Fruit fly (Drosophila melanogaster): Measurements from ENCODE around the gene CG10588.

Gene CG10588

dm6 chr3L:20952121-20952487 is 4.6 kb upstream of the CG10588 start:
- no peak for TF ChIP-seq dl (GFP tag; optimal IDR thresholded peaks at IDR 0.05; ENCODE audit: insufficient read depth in 1 of 2, partially characterized antibody in 2 of 2)
- TF ChIP-seq dmrt93B (GFP tag; optimal IDR thresholded peaks at IDR 0.05), result no peak
- peak; percentile 35 for TF ChIP-seq rgr (GFP tag; optimal IDR thresholded peaks at IDR 0.05)
- TF ChIP-seq CG32264 (GFP tag; optimal IDR thresholded peaks at IDR 0.05), result no peak
- peak; percentile 6 for TF ChIP-seq Hnf4 (GFP tag; optimal IDR thresholded peaks at IDR 0.05)
- TF ChIP-seq pan (optimal IDR thresholded peaks at IDR 0.05), result no peak
- TF ChIP-seq Vsx2 (GFP tag; optimal IDR thresholded peaks at IDR 0.05; ENCODE audit: partially characterized antibody), result no peak
- TF ChIP-seq brk (GFP tag; optimal IDR thresholded peaks at IDR 0.05), result peak; percentile 21
- TF ChIP-seq OdsH (GFP tag; optimal IDR thresholded peaks at IDR 0.05), result peak; percentile 52
- TF ChIP-seq lola (GFP tag; optimal IDR thresholded peaks at IDR 0.05), result no peak
- no peak for TF ChIP-seq Hr78 (GFP tag; optimal IDR thresholded peaks at IDR 0.05)
- no peak for TF ChIP-seq sv (GFP tag; optimal IDR thresholded peaks at IDR 0.05)
- TF ChIP-seq Sp1 (GFP tag; optimal IDR thresholded peaks at IDR 0.05), result peak; percentile 59
- peak in 1 of 2 experiments; percentile 9 for TF ChIP-seq foxo (GFP tag; optimal IDR thresholded peaks at IDR 0.05)
- TF ChIP-seq psq (GFP tag; optimal IDR thresholded peaks at IDR 0.05), result peak; percentile 14
- TF ChIP-seq HLH106 (tag; optimal IDR thresholded peaks at IDR 0.05), result peak; percentile 63
- no peak for TF ChIP-seq usp (GFP tag; optimal IDR thresholded peaks at IDR 0.05)
- peak; percentile 5 for TF ChIP-seq fru (GFP tag; optimal IDR thresholded peaks at IDR 0.05)
- peak; percentile 65 for TF ChIP-seq h (GFP tag; optimal IDR thresholded peaks at IDR 0.05)
- TF ChIP-seq jim (GFP tag; optimal IDR thresholded peaks at IDR 0.05), result no peak
- TF ChIP-seq CG9705 (GFP tag; optimal IDR thresholded peaks at IDR 0.05), result peak; percentile 6
- TF ChIP-seq br (GFP tag; optimal IDR thresholded peaks at IDR 0.05), result peak; percentile 19
- no peak for TF ChIP-seq GATAd (GFP tag; optimal IDR thresholded peaks at IDR 0.05)
- no peak for TF ChIP-seq Jra (GFP tag; optimal IDR thresholded peaks at IDR 0.05)
- TF ChIP-seq woc (GFP tag; optimal IDR thresholded peaks at IDR 0.05), result no peak
- no peak for TF ChIP-seq Mio (GFP tag; optimal IDR thresholded peaks at IDR 0.05)

- TF ChIP-seq rgr (GFP tag; optimal IDR thresholded peaks at IDR 0.05) (peak; percentile 25), pan (optimal IDR thresholded peaks at IDR 0.05) (no peak), Hnf4 (GFP tag; optimal IDR thresholded peaks at IDR 0.05) (no peak), CrebA (GFP tag; optimal IDR thresholded peaks at IDR 0.05; ENCODE audit: borderline replicate concordance) (no peak), CG32264 (GFP tag; optimal IDR thresholded peaks at IDR 0.05) (no peak), Rel (GFP tag; optimal IDR thresholded peaks at IDR 0.05) (no peak), Rel (tag; optimal IDR thresholded peaks at IDR 0.05) (peak; percentile 62), tai (GFP tag; optimal IDR thresholded peaks at IDR 0.05) (no peak), Hr83 (GFP tag; optimal IDR thresholded peaks at IDR 0.05; ENCODE audit: poor library complexity, severe bottlenecking) (no peak), Hr78 (GFP tag; optimal IDR thresholded peaks at IDR 0.05) (no peak), sv (GFP tag; optimal IDR thresholded peaks at IDR 0.05) (no peak), OdsH (GFP tag; optimal IDR thresholded peaks at IDR 0.05) (no peak), fru (GFP tag; optimal IDR thresholded peaks at IDR 0.05) (peak; percentile 36), CG9705 (GFP tag; optimal IDR thresholded peaks at IDR 0.05) (no peak), woc (GFP tag; optimal IDR thresholded peaks at IDR 0.05) (peak; percentile 32), dsf (GFP tag; optimal IDR thresholded peaks at IDR 0.05; ENCODE audit: borderline replicate concordance) (no peak), Sp1 (GFP tag; optimal IDR thresholded peaks at IDR 0.05) (no peak), Myc (optimal IDR thresholded peaks at IDR 0.05) (no peak), Mio (GFP tag; optimal IDR thresholded peaks at IDR 0.05) (no peak), dl (GFP tag; optimal IDR thresholded peaks at IDR 0.05; ENCODE audit: insufficient read depth in 1 of 2, partially characterized antibody in 2 of 2) (no peak), N (GFP tag; optimal IDR thresholded peaks at IDR 0.05) (no peak), foxo (GFP tag; optimal IDR thresholded peaks at IDR 0.05) (peak in 1 of 2 experiments; percentile 35), sage (GFP tag; optimal IDR thresholded peaks at IDR 0.05) (no peak), Dif (GFP tag; optimal IDR thresholded peaks at IDR 0.05; ENCODE audit: partially characterized antibody) (no peak), Abd-B (GFP tag; optimal IDR thresholded peaks at IDR 0.05) (no peak), lola (GFP tag; optimal IDR thresholded peaks at IDR 0.05) (no peak), brk (GFP tag; optimal IDR thresholded peaks at IDR 0.05) (no peak), jim (GFP tag; optimal IDR thresholded peaks at IDR 0.05) (no peak), Dfd (GFP tag; optimal IDR thresholded peaks at IDR 0.05) (no peak), ey (GFP tag; optimal IDR thresholded peaks at IDR 0.05) (peak; percentile 13), psq (GFP tag; optimal IDR thresholded peaks at IDR 0.05) (peak; percentile 32), HLH106 (tag; optimal IDR thresholded peaks at IDR 0.05) (no peak), h (GFP tag; optimal IDR thresholded peaks at IDR 0.05) (peak; percentile 23), br (GFP tag; optimal IDR thresholded peaks at IDR 0.05) (peak; percentile 28), usp (GFP tag; optimal IDR thresholded peaks at IDR 0.05) (no peak), dmrt93B (GFP tag; optimal IDR thresholded peaks at IDR 0.05) (no peak), Jra (GFP tag; optimal IDR thresholded peaks at IDR 0.05) (no peak), GATAd (GFP tag; optimal IDR thresholded peaks at IDR 0.05) (no peak), Vsx2 (GFP tag; optimal IDR thresholded peaks at IDR 0.05; ENCODE audit: partially characterized antibody) (no peak)
Measured at dm6 chr3L:20952622-20953618, 3.8 kb upstream of the CG10588 start.

Data from whole organism, wandering third instar larva.